Fruit fly (Drosophila melanogaster) whole organism, adult: ENCODE data around the gene CG42346.

Experiments
- CG11617 ChIP-seq: fragments of 200-800 bp; sonication (Bioruptor generic); optimal IDR thresholded peaks from 2 replicates; lab custom pipeline; 2017; ENCODE audit warnings: mild to moderate bottlenecking, missing biosample characterization, missing genetic modification reagents, missing genetic modification characterization
- CG12768 ChIP-seq: fragments of 200-800 bp; sonication (Bioruptor generic); optimal IDR thresholded peaks from 2 replicates; lab custom pipeline; 2017; ENCODE audit warnings: missing biosample characterization, missing genetic modification characterization, mild to moderate bottlenecking, moderate library complexity, missing genetic modification reagents
- CG14711 ChIP-seq: fragments of 200-800 bp; sonication (Bioruptor generic); optimal IDR thresholded peaks from 2 replicates; lab custom pipeline; 2018; ENCODE audit warnings: missing biosample characterization, mild to moderate bottlenecking, missing genetic modification characterization, moderate library complexity
- CG5204 ChIP-seq: fragments of 200-800 bp; sonication (Bioruptor generic); optimal IDR thresholded peaks from 2 replicates; lab custom pipeline; 2016; ENCODE audit warnings: missing biosample characterization, missing genetic modification characterization
- CG7045 ChIP-seq: fragments of 200-800 bp; sonication (Bioruptor generic); optimal IDR thresholded peaks from 2 replicates; lab custom pipeline; 2017; ENCODE audit warnings: missing biosample characterization, mild to moderate bottlenecking, missing genetic modification characterization
- CG7101 ChIP-seq: fragments of 200-800 bp; sonication (Bioruptor generic); optimal IDR thresholded peaks from 2 replicates; lab custom pipeline; 2018; ENCODE audit warnings: missing biosample characterization, mild to moderate bottlenecking, missing genetic modification characterization, moderate library complexity
- Hr96 ChIP-seq: fragments of 200-800 bp; sonication (Bioruptor generic); optimal IDR thresholded peaks from 2 replicates; lab custom pipeline; 2016; ENCODE audit warnings: missing biosample characterization, missing genetic modification characterization
- Mnt ChIP-seq: fragments of 200-800 bp; sonication (Bioruptor generic); optimal IDR thresholded peaks from 2 replicates; lab custom pipeline; 2016; ENCODE audit warnings: missing biosample characterization, mild to moderate bottlenecking, missing genetic modification characterization
- bab1 ChIP-seq: fragments of 200-800 bp; sonication (Bioruptor generic); optimal IDR thresholded peaks from 3 replicates; lab custom pipeline; 2019; ENCODE audit warnings: missing biosample characterization, mild to moderate bottlenecking, missing genetic modification characterization, moderate library complexity
- cnc ChIP-seq, 2 experiments: fragments of >200 bp; optimal IDR thresholded peaks; 2 replicates each; lab custom pipeline; 2017
- kay ChIP-seq: fragments of 200-800 bp; sonication (Bioruptor generic); peaks from one replicate; lab custom pipeline; 2016; ENCODE audit warnings: missing biosample characterization, missing genetic modification characterization, borderline replicate concordance
- ovo ChIP-seq: fragments of 200-800 bp; sonication (Bioruptor generic); optimal IDR thresholded peaks from 2 replicates; lab custom pipeline; 2016; ENCODE audit warnings: missing biosample characterization, missing genetic modification characterization
- toe ChIP-seq: fragments of 200-800 bp; sonication (Bioruptor generic); optimal IDR thresholded peaks from 2 replicates; lab custom pipeline; 2016; ENCODE audit warnings: missing biosample characterization, missing genetic modification characterization

- TF ChIP-seq Hr96 (GFP tag; lab: Kevin White, UChicago) (no peak), toe (GFP tag; lab: Kevin White, UChicago) (no peak), ovo (GFP tag; lab: Kevin White, UChicago) (no peak), bab1 (GFP tag; lab: Kevin White, UChicago) (no peak), kay (no peak), CG14711 (tag; lab: Kevin White, UChicago) (no peak), CG5204 (no peak), CG7045 (GFP tag; lab: Kevin White, UChicago) (no peak), CG12768 (no peak), CG7101 (no peak), CG11617 (no peak), cnc (optimal IDR thresholded peaks at IDR 0.05; lab: Kevin White, UChicago) (no peak), Mnt (GFP tag; lab: Kevin White, UChicago) (no peak)
Observed at dm6 chrX:22837338-22837737, 5.1 kb downstream of the CG42346 start.
